Worm (Caenorhabditis elegans): ENCODE results near the gene srz-78.

- TF ChIP-seq lin-15B (tag; optimal IDR thresholded peaks at IDR 0.05) (no peak), ama-1 (optimal IDR thresholded peaks at IDR 0.05) (no peak), pha-4 (GFP tag; IDR thresholded peaks at IDR 0.05) (no peak), pha-4 (tag; optimal IDR thresholded peaks at IDR 0.05) (no peak), fkh-10 (GFP tag; optimal IDR thresholded peaks at IDR 0.05) (peak; percentile 67), daf-8 (GFP tag; IDR thresholded peaks at IDR 0.05) (no peak), vab-7 (GFP tag; IDR thresholded peaks at IDR 0.05) (no peak), nhr-42 (GFP tag; IDR thresholded peaks at IDR 0.05) (no peak)
Measured at ce11 chrIV:3520957-3521356, 29.4 kb downstream of the srz-78 start.

Measured in whole organism, L4 larva.